Worm (Caenorhabditis elegans) whole organism, young adult: ENCODE data around the gene F58A6.1.

ENCODE experiments used
- B0035.1 ChIP-seq: sonication (generic microtip); optimal IDR thresholded peaks from 2 replicates; lab custom pipeline; 2016; ENCODE audit warnings: missing genetic modification characterization, mild to moderate bottlenecking, missing compliant biosample characterization, missing genotype, missing genetic modification reagents
- Y56A3A.18 ChIP-seq: fragments of 200-800 bp; sonication (Bioruptor generic); IDR thresholded peaks from 2 replicates; pipeline ENCODE4 v1.3.6; 2022; ENCODE audit warnings: missing genetic modification reagents, missing genetic modification characterization, missing compliant biosample characterization
- ama-1 ChIP-seq, 3 experiments: fragments of 150-350 bp in 1 of 3; sonication (generic microtip) in 2 of 3; optimal IDR thresholded peaks; 2 replicates each; lab custom pipeline; 2014 to 2018; ENCODE audit warnings: missing biosample characterization in 2 of 3, missing genetic modification characterization in 2 of 3, missing genetic modification reagents in 2 of 3
- dox-1 ChIP-seq: fragments of 200-800 bp; sonication (Bioruptor generic); IDR thresholded peaks from 2 replicates; pipeline ENCODE4 v1.3.6; 2022; ENCODE audit warnings: missing genetic modification reagents, missing genetic modification characterization, missing compliant biosample characterization
- hmg-20 ChIP-seq: fragments of 200-800 bp; sonication (Bioruptor generic); IDR thresholded peaks from 2 replicates; pipeline ENCODE4 v1.3.6; 2022; ENCODE audit warnings: missing genetic modification reagents, missing genetic modification characterization, missing compliant biosample characterization
- nfya-1 ChIP-seq: sonication (generic microtip); optimal IDR thresholded peaks from 2 replicates; lab custom pipeline; 2017; ENCODE audit warnings: antibody characterized with exemption, missing compliant biosample characterization, missing genetic modification characterization, borderline replicate concordance; ENCODE audit not compliant: insufficient read depth
- nhr-80 ChIP-seq: sonication (generic microtip); optimal IDR thresholded peaks from 2 replicates; lab custom pipeline; 2016; ENCODE audit warnings: missing genetic modification characterization, missing compliant biosample characterization
- rpc-1 ChIP-seq, 2 experiments: fragments of 150-350 bp in 1 of 2; sonication (generic microtip) in 1 of 2; optimal IDR thresholded peaks; 2 replicates each; lab custom pipeline; 2014 to 2018; ENCODE audit warnings: missing biosample characterization in 1 of 2, missing genetic modification characterization in 1 of 2, missing genetic modification reagents in 1 of 2, missing genotype in 1 of 2

- TF ChIP-seq Y56A3A.18 (no peak), rpc-1 (optimal IDR thresholded peaks at IDR 0.05; lab: Kevin White, UChicago) (no peak), rpc-1 (tag; optimal IDR thresholded peaks at IDR 0.05; lab: Kevin White, UChicago) (no peak), dox-1 (GFP tag; lab: Robert Waterston, UW) (no peak), nhr-80 (tag; lab: Kevin White, UChicago) (no peak), nfya-1 (tag; lab: Kevin White, UChicago) (no peak), ama-1 (optimal IDR thresholded peaks at IDR 0.05; lab: Kevin White, UChicago) (no peak), ama-1 (GFP tag; optimal IDR thresholded peaks at IDR 0.05; lab: Kevin White, UChicago) (no peak), B0035.1 (tag; lab: Kevin White, UChicago) (no peak), hmg-20 (GFP tag; lab: Robert Waterston, UW) (no peak)
Measured at ce11 chrII:5093945-5094344, 48.8 kb upstream of the F58A6.1 start, which contains the start of gene C04G6.13.
